Fruit fly (Drosophila melanogaster): ENCODE data around the gene Rpn1.

The Rpn1 gene

DNA sequence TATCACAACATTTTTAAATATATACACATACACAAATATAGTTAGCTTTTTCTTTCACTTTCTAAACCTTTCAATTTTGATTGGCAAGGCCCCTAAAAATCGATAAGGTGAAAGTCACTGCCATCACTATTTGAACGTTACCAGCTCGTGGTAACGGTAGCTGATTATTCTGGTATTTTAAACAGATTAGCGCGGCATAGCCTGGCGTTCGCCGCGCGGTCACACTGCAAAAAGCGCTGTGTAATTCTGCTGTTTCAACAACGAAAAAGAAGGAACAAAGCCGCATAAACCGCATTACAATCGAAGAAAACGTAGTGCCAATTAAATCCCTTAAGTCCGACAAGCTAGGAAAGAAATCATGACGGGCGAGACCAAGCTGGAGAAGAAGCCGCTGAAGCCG lies at the start of gene Rpn1:
Gene Rpn1, plus strand, starts transcription at position 219 of the 400 bp plus-strand sequence.
- TF ChIP-seq CTCF (optimal IDR thresholded peaks at IDR 0.05): peak in 1 of 2 experiments; percentile 20
- TF ChIP-seq CG8478 (optimal IDR thresholded peaks at IDR 0.05): no peak

DNA sequence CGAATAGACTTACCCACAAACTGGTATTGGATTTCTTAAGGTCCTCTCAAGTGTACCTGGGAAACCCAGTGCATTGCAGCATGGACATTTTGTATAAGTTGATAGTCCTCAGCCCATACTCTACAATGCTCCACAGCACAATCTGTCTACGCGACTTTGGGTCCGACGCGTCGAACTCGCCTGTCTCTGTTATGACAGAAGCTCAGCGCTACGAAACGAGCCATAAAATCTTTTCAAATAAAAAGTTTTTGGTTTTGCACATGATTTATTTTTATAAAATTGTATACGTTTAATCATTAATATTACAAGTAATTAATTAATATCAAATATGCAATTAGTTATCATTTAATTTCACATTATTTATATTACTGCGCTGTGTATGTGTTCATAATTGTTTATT lies 47.6 kb upstream of the Rpn1 start:
- no peak for TF ChIP-seq CTCF (optimal IDR thresholded peaks at IDR 0.05)
- TF ChIP-seq CG8478 (optimal IDR thresholded peaks at IDR 0.05): no peak

DNA sequence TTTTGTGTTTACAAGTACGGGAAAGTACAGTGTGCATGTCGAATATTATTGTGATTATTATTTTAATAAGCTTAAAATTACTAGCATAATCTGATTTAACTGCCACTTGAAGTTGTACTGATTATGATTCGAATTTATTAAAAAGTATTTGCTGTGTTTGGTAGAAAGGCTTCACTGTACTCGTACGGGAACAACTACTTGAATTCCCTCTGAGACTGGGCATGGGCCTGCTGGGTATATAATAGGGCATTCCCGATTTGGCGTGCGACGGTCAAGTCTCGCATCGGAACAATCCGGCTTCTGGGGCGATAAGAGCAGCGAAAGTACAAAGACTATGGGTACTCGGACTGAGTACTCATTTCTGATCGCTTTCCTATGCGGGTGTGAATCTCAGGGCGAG lies 45.2 kb upstream of the Rpn1 start:
- TF ChIP-seq CTCF (optimal IDR thresholded peaks at IDR 0.05) (no peak), CG8478 (optimal IDR thresholded peaks at IDR 0.05) (no peak)

DNA sequence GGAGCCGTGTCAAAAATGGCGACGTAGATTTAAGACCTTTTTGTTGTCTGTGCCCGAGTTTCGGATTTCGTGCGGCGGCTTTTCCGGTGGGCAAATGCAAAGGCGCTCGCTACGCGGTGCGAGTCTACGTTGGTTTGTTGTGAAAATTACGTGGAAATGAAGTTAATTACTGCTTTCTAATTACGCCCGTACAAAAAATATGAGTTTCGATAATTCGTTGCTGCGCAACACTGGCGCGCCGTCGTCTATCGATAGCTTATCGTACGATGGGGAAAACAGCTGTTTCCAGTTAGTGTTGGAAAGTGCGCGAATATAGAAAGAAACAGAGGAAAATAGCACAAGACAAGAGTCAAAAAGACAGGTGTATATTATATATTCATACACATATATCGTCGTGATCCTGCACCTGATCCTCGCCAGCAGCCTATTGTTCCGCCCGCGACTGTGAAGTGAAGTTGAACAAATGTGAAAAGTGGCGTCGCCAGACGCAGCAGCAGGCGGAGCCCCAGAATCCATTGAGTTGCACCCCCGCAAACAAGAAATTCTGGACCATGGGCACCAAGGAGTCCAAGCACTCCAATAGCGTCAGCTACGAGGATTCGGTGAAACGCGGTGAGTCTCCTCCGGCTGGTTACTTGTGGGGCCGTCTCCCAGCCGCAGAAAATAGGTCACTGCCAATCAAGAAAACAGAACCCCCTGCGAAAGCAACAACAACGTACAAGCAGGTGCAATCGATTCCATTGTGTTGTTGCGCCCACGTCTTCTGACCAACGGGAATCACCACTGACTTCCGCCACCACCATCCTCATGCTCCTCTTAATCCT lies 43.8 kb upstream of the Rpn1 start, which contains the start of the genes Rab8 and Usp32:
Gene Rab8, minus strand, starts transcription at position 236 of the 824 bp plus-strand sequence.
Gene Usp32, plus strand, starts transcription at position 297 of the 824 bp plus-strand sequence.
- no peak for TF ChIP-seq CG8478 (optimal IDR thresholded peaks at IDR 0.05)

DNA sequence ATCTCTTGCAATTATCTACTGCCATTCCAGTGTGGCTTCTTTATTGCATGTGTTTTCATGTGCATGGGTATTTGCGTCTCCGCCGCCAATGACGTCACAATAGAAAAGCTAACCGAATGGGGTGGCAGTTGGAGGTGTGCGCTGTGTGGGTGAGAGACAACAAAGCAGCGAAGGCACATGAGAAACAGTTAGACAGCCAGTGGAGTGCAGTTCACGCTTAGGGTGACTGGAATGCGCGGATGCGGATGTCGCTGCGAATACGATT lies 43.3 kb upstream of the Rpn1 start:
- no peak for TF ChIP-seq CG8478 (optimal IDR thresholded peaks at IDR 0.05)
- no peak for TF ChIP-seq CTCF (optimal IDR thresholded peaks at IDR 0.05)

DNA sequence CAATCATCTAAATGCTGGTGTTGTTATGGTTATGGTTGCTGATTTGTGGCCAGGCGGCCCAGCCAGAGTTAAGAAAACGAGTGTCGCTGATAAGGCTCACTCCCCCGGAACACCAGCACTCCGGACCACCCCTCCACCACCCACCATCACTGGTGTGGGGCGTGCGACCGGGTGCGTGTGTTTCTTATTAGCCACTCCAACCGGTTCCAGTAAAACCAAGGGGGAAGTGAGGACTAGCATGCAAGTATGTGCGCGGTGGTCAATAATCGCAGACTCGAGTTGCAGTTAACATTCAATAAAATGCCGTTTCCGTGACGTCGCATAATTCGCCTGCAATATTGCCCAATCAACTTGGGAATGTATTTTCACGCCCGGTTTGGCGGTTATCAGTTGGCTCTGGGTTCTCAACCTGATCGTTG lies 42.4 kb upstream of the Rpn1 start:
- TF ChIP-seq CTCF (optimal IDR thresholded peaks at IDR 0.05) (no peak), CG8478 (optimal IDR thresholded peaks at IDR 0.05) (no peak)

DNA sequence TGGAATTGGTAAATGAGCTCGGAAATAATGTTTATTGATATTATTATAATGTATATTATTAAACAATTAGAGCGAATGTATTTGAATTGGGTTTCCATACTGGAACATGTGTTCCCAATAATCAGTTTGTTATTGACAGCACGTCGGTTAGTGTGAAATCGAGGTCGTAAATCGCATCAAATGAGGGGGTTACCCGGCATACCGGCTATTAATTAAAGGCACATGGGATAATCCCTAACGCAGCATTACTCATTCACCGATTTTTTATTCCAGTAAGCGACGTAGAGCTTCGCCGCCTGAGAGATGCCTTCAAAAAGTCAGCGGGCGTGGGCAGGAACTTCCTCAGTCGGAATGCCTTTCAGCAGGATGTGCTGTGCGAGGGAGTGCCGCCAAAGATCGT lies 41.4 kb upstream of the Rpn1 start:
- TF ChIP-seq CG8478 (optimal IDR thresholded peaks at IDR 0.05): no peak
- TF ChIP-seq CTCF (optimal IDR thresholded peaks at IDR 0.05): no peak

DNA sequence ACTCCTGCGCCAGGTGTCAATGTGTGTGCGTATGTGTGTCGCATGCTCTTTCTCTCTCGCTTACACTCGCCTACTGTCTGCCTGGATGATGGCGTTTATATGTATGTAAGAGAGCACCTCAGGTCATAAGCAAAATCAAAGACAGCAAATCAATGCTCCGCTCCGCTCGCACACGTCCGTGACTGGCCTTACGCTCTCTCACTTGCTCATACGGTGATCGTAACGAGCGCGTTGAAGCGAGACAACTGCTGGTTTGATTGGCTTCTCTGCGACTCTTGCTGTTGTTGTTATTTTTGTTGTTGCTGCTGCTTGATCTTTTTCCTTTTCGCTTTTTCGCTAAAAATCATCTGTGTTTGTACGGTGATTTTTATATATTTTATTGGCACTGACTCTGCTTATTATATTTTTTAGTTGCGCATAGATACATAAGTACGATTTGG lies 19.3 kb upstream of the Rpn1 start:
- no peak for TF ChIP-seq CG8478 (optimal IDR thresholded peaks at IDR 0.05)
- TF ChIP-seq CTCF (optimal IDR thresholded peaks at IDR 0.05): peak; percentile 17 to 49

DNA sequence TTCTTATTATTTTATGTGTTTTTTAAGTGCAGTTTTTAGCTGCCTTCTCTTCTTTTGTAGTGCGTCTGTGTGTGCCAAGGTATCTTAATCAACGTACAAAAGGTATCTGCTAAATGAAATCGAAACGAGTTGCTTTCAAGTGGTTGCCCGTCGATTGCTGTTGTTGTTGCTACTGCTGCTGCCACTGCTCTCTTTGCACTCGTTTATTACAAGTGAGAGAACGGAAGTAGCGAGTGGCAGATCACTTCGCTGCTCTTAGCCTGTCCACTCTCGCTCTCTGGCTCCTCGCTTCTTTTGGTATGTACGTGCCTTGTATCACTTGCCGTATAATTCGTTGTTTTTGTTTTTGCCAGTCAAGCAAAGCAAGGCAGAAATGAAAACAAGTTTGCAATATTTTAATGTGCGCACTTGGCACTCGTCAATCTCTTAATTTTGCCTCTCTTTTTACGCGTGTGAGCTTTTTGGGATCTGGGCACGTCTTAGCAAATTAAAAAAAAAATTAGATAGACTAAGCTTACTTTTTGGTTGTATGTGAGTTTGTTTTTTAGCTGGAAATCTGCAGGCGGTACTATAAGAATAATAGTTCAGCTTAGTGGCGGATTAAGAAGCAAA lies 18.5 kb upstream of the Rpn1 start:
- TF ChIP-seq CTCF (optimal IDR thresholded peaks at IDR 0.05): no peak
- TF ChIP-seq CG8478 (optimal IDR thresholded peaks at IDR 0.05): no peak

DNA sequence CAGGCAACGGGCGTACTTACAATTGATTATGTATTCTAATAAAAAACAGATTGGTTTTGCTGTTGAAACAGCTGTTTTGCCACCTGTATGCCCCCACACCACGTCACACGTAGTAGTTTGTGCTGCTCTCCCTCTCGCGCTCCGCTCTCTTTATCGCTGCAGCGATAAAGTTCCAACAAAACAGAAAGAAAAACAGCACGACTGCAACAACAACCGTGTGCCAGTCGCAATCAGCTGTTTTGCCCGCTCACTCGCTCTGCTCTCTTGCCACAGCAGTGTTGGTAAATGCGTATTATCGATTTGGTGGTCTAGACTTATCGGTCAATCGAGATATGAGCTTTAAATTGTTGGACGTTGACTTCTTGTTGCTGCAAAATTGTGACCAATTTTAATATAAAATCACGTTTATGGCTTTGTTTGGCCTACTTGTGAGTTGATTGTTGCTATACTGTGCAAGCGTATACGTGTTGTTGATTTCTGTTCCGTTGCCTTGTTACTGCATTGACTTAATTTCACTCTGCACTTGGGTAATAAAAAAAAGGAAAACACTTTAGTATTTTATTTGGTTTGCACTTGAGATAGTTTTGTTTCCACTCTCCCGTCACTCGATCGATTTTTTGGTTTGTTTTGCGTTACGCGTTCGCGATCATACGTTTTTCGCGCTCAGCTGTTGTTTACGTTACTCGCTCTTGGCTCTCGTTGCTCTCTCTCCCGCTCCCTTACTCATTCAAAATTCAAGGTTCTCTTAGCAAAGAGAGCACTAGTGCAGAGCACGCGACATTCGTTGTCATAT lies 17.8 kb upstream of the Rpn1 start:
- no peak for TF ChIP-seq CG8478 (optimal IDR thresholded peaks at IDR 0.05)
- no peak for TF ChIP-seq CTCF (optimal IDR thresholded peaks at IDR 0.05)

DNA sequence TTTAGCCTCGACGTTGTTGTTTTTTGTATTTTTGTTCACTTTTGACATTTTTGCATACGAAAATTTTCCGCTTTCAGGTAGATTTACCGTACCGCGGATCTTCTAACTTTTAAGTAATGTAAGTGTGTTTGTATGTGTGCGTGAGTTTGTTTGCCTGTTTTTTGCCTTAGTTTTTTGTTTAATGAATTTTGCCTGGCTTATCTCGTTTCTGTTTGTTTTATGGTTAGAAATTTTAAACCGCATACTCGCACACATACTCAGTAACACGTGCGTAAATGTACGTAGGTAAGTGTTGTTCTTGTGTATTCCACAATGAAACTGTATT lies 17.2 kb upstream of the Rpn1 start:
- TF ChIP-seq CG8478 (optimal IDR thresholded peaks at IDR 0.05): no peak
- no peak for TF ChIP-seq CTCF (optimal IDR thresholded peaks at IDR 0.05)

DNA sequence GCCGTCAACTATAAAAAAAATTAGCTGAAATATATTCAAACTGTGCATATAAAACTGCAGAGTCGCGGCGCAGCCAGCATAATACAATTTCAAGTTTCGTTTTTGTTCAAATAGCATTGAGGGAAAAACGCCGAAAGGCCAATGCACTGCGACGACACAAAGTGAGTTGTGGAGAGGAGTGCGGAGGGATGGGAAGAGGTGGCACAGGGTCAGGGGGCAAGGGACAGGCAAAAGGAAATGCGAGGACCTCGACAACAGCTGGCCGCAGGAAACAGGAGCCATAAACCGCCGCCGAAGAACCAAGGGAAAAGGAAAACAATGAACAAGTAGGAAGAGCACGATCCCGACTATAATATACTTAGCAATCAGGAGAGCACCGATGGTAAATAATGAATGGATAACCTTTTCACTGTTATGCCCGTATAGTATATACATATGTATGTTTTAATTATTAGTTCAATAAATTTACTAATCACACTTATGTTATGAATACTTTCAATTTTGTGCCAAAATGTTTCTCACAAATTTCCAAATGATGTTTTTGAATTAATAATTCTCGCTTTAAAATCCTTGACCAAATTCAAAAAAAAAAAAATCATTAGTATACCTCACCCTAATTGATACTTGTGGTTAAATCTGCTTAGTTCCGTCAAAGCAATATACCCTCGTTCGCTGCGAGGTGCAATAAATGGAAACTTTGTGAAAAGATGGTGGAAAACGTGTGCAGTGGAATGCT lies 16.1 kb upstream of the Rpn1 start:
- TF ChIP-seq CG8478 (optimal IDR thresholded peaks at IDR 0.05) (no peak), CTCF (optimal IDR thresholded peaks at IDR 0.05) (no peak)

DNA sequence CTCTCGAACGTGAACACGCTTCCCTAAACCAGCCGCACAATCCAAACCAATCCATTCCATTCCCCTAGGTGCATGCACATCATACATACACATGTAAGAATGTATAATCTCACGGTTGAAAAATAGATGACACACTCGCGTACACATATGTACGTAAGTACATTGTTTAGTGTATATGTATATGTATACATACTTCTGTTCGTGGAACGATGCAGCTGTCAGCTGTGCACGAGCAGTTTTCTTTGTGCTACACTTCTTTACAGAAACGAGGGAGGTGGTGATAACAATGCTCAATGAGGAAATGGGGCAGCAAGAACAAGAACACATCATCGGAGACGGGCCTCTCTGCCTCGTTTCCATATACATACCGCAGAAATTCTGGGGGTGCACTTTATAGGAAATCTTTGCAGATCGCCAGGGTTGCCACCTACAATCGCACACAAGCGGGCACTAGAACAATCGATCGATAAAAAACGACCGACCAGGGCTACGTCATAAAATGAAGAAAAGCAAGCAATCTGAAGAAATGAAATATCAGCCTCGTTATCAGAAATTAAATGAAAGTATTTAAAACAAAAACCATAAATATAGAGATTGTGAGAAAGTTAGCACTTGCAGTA lies 15.4 kb upstream of the Rpn1 start:
- no peak for TF ChIP-seq CTCF (optimal IDR thresholded peaks at IDR 0.05)
- no peak for TF ChIP-seq CG8478 (optimal IDR thresholded peaks at IDR 0.05)

DNA sequence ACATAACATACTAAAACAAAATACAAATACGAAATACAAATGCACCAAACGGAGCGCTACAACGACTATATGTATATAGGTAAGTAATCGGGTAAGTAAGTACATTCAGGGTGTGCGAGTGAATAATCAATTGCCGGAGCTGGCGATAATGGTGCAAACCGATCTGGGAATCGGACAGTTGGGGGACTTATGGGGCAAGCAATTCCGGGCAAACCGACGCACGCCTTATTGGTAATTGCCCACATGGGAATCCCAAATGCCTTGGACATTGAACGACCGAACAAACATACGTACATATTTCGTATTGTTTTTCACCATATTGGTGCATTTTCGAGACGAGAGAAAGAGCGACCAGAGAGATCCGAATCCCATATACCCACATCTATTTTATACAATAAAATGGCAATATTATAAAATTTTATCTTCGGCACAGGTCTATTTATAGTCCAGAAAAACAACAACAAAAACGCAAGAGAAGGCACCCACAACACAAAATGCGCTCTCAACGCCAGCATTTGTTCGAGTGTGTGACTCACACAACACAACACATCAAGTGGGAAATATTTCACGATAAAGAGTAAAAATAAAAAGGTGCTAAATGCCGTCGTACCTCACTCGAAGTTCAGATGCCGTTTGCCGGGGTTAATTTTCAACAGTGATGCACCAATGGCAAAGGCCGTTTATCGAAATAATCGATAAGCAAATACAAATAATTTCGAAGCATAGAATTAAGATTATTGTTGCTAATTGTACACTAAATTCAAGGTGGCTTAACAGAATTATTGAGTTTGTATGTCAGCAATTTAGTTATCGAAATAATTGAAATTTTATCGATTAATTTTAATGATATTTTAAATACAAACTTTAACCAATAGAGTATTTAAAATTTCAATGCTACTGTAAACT lies 14.4 kb upstream of the Rpn1 start:
- TF ChIP-seq CTCF (optimal IDR thresholded peaks at IDR 0.05) (no peak), CG8478 (optimal IDR thresholded peaks at IDR 0.05) (no peak)

Data from S2 (cell line).